Worm (Caenorhabditis elegans): ENCODE data around the gene Y53F4B.27.

ce11 chrII:15111352-15111751 is 34.3 kb upstream of the Y53F4B.27 start:
- TF ChIP-seq sma-9 (GFP tag; optimal IDR thresholded peaks at IDR 0.05) (no peak), sma-9 (tag; optimal IDR thresholded peaks at IDR 0.05) (no peak), ztf-4 (tag; optimal IDR thresholded peaks at IDR 0.05) (no peak), nhr-11 (tag; optimal IDR thresholded peaks at IDR 0.05) (no peak), unc-62 (GFP tag; optimal IDR thresholded peaks at IDR 0.05) (no peak), zag-1 (tag; optimal IDR thresholded peaks at IDR 0.05) (no peak), nhr-77 (tag; optimal IDR thresholded peaks at IDR 0.05) (no peak), elt-3 (tag; optimal IDR thresholded peaks at IDR 0.05) (no peak), nhr-10 (tag; optimal IDR thresholded peaks at IDR 0.05) (no peak), nhr-12 (tag; optimal IDR thresholded peaks at IDR 0.05) (no peak)

All from whole organism, L2 larva.